Worm (Caenorhabditis elegans): ENCODE measurements around the gene ZK1248.5.
A peak's percentile ranks its signal among the peaks of the same experiment; 100 is the strongest.

- TF ChIP-seq elt-3 (tag; optimal IDR thresholded peaks at IDR 0.05) = peak in 1 of 6 experiments; percentile 13
- TF ChIP-seq lin-39 (tag; optimal IDR thresholded peaks at IDR 0.05) = no peak
- no peak for TF ChIP-seq ama-1 (optimal IDR thresholded peaks at IDR 0.05)
- peak; percentile 28 for TF ChIP-seq lin-13 (GFP tag; optimal IDR thresholded peaks at IDR 0.05)
- no peak for TF ChIP-seq fkh-10 (GFP tag; optimal IDR thresholded peaks at IDR 0.05)
- TF ChIP-seq mdl-1 (tag; optimal IDR thresholded peaks at IDR 0.05) = peak in 1 of 2 experiments; percentile 50
- TF ChIP-seq skn-1 (tag; optimal IDR thresholded peaks at IDR 0.05) = peak; percentile 20
- TF ChIP-seq unc-98 (GFP tag; IDR thresholded peaks at IDR 0.05) = no peak
- peak; percentile 19 for TF ChIP-seq nhr-77 (tag; optimal IDR thresholded peaks at IDR 0.05)
- peak in 2 of 3 experiments; percentile 25 to 55 for TF ChIP-seq ceh-82 (tag; optimal IDR thresholded peaks at IDR 0.05)
- TF ChIP-seq nhr-237 (tag; optimal IDR thresholded peaks at IDR 0.05) = no peak
- 0 out of 2 replicates have a peak, but pooled peaks have one; percentile 3 for TF ChIP-seq isw-1 (GFP tag; IDR thresholded peaks at IDR 0.05)
Measured at ce11 chrII:5772547-5773142, 37.7 kb upstream of the ZK1248.5 start.
